Fruit fly (Drosophila melanogaster) whole organism, pupa: Measurements from ENCODE around the gene CG31406.

Experiments used
- CG12605 ChIP-seq: fragments of 200-800 bp; sonication (Bioruptor generic); IDR thresholded peaks from 2 replicates; pipeline ENCODE4 v1.3.6; 2022; ENCODE audit warnings: missing biosample characterization, missing genetic modification characterization
- CG13204 ChIP-seq: fragments of 200-800 bp; sonication (Bioruptor generic); optimal IDR thresholded peaks from 2 replicates; lab custom pipeline; 2018; ENCODE audit warnings: missing biosample characterization, mild to moderate bottlenecking, missing genetic modification characterization, moderate library complexity
- CG14655 ChIP-seq: fragments of 200-800 bp; sonication (Bioruptor generic); optimal IDR thresholded peaks from 3 replicates; lab custom pipeline; 2017; ENCODE audit warnings: mild to moderate bottlenecking, missing biosample characterization, missing genetic modification reagents, missing genetic modification characterization
- CG15710 ChIP-seq: fragments of 200-800 bp; sonication (Bioruptor generic); optimal IDR thresholded peaks from 2 replicates; lab custom pipeline; 2018; ENCODE audit warnings: missing biosample characterization, mild to moderate bottlenecking, missing genetic modification characterization, moderate library complexity
- CG32121 ChIP-seq: fragments of 200-800 bp; sonication (Bioruptor generic); IDR thresholded peaks from 2 replicates; pipeline ENCODE4 v1.3.6; 2022; ENCODE audit warnings: missing biosample characterization, missing genetic modification characterization
- D1 ChIP-seq: fragments of 200-800 bp; sonication (Bioruptor generic); optimal IDR thresholded peaks from 2 replicates; lab custom pipeline; 2018; ENCODE audit warnings: missing biosample characterization, mild to moderate bottlenecking, missing genetic modification characterization, moderate library complexity
- Ets98B ChIP-seq: fragments of 200-800 bp; sonication (Bioruptor generic); IDR thresholded peaks from 2 replicates; pipeline ENCODE4 v1.3.6; 2022; ENCODE audit warnings: missing biosample characterization, missing genetic modification characterization
- Pif1B ChIP-seq: fragments of 200-800 bp; sonication (Bioruptor generic); optimal IDR thresholded peaks from 3 replicates; lab custom pipeline; 2016; ENCODE audit warnings: missing biosample characterization, missing genetic modification characterization
- gl ChIP-seq: fragments of 200-800 bp; sonication (Bioruptor generic); optimal IDR thresholded peaks from 2 replicates; lab custom pipeline; 2018; ENCODE audit warnings: missing biosample characterization, mild to moderate bottlenecking, missing genetic modification characterization
- rn ChIP-seq: fragments of 200-800 bp; sonication (Bioruptor generic); IDR thresholded peaks from 2 replicates; pipeline ENCODE4 v1.3.6; 2022; ENCODE audit warnings: missing biosample characterization, missing genetic modification characterization

DNA sequence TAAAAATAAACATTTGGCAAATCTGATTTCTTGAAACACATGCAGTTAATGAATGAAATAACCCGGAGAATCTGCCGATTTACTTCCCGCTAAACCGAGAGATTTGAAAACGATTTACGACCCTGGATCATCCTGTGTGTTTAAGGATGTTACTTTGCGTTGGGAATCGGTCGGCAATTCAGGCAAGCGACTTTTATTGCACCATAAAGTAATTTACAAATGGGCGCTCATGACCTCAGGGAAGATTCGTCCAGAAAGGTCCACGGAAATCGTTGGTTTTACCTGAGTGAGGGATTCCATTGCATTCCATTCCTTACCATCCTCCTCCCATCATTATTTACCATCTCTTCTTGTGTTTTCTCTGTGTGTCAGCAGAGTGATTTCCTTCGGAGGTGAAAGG lies 4.3 kb downstream of the CG31406 start:
- TF ChIP-seq CG15710 (tag; lab: Kevin White, UChicago), result no peak
- no peak for TF ChIP-seq CG13204
- no peak for TF ChIP-seq CG32121 (GFP tag; lab: Robert Waterston, UW)
- no peak for TF ChIP-seq CG12605
- no peak for TF ChIP-seq Ets98B (GFP tag; lab: Robert Waterston, UW)
- TF ChIP-seq D1 (tag; lab: Kevin White, UChicago), result no peak
- no peak for TF ChIP-seq gl (tag; lab: Kevin White, UChicago)
- no peak for TF ChIP-seq Pif1B
- no peak for TF ChIP-seq rn (GFP tag; lab: Robert Waterston, UW)
- TF ChIP-seq CG14655, result no peak
